Worm (Caenorhabditis elegans): Measurements from ENCODE around the gene cpi-1.

ce11 chrIV:6065186-6065585 lies 28.3 kb downstream of the cpi-1 start:
- TF ChIP-seq dao-5 (tag; optimal IDR thresholded peaks at IDR 0.05) (no peak), him-1 (tag; optimal IDR thresholded peaks at IDR 0.05) (no peak), W03F9.2 (tag; optimal IDR thresholded peaks at IDR 0.05) (no peak)

Measured in whole organism, L4/young adult.